Worm (Caenorhabditis elegans) whole organism, late embryonic: Measurements from ENCODE around the gene srv-3.

Source experiments
- C38D4.7 ChIP-seq: fragments of 200-800 bp; sonication (Bioruptor generic); optimal IDR thresholded peaks from 2 replicates; lab custom pipeline; 2018; ENCODE audit warnings: mild to moderate bottlenecking, missing genetic modification characterization, moderate library complexity, missing compliant biosample characterization
- ama-1 ChIP-seq: fragments of 150-350 bp; optimal IDR thresholded peaks from 2 replicates; lab custom pipeline; 2014
- ceh-9 ChIP-seq: sonication (generic microtip); optimal IDR thresholded peaks from 2 replicates; lab custom pipeline; 2016; ENCODE audit warnings: mild to moderate bottlenecking, missing genetic modification characterization, inconsistent platforms, missing compliant biosample characterization
- pat-9 ChIP-seq: fragments of 200-800 bp; sonication (Bioruptor generic); optimal IDR thresholded peaks from 2 replicates; lab custom pipeline; 2018; ENCODE audit warnings: mild to moderate bottlenecking, missing genetic modification characterization, moderate library complexity, missing compliant biosample characterization
- pha-4 ChIP-seq: fragments of 150-350 bp; optimal IDR thresholded peaks from 2 replicates; lab custom pipeline; 2018; ENCODE audit warnings: missing biosample characterization, missing genetic modification reagents, missing genetic modification characterization
- unc-86 ChIP-seq: sonication (generic microtip); optimal IDR thresholded peaks from 2 replicates; lab custom pipeline; 2016; ENCODE audit warnings: missing genetic modification characterization, missing compliant biosample characterization

ce11 chrV:19733728-19734127 lies 25.0 kb upstream of the srv-3 start:
- TF ChIP-seq ceh-9 (no peak), unc-86 (no peak), pat-9 (tag; lab: Kevin White, UChicago) (no peak), ama-1 (lab: Kevin White, UChicago) (no peak), C38D4.7 (GFP tag; lab: Kevin White, UChicago) (no peak), pha-4 (tag; lab: Kevin White, UChicago) (no peak)
